Worm (Caenorhabditis elegans) whole organism, L4 larva: ENCODE data around the gene ZK218.3.
A peak's percentile ranks its signal among the peaks of the same experiment; 100 is the strongest.

Experiments used
- D1046.2 ChIP-seq: fragments of 200-800 bp; sonication (Bioruptor generic); IDR thresholded peaks from 2 replicates; pipeline ENCODE4 v1.3.6; 2022; ENCODE audit warnings: missing genetic modification characterization, missing compliant biosample characterization
- F26F4.8 ChIP-seq: fragments of 200-800 bp; sonication (Bioruptor generic); conservative IDR thresholded peaks from 2 replicates; pipeline ENCODE4 v1.3.6; 2022; ENCODE audit warnings: missing genetic modification characterization, missing compliant biosample characterization
- F44E2.7 ChIP-seq: fragments of 200-800 bp; sonication (Bioruptor generic); IDR thresholded peaks from 2 replicates; pipeline ENCODE4 v2.1.2; 2022; ENCODE audit warnings: missing genetic modification characterization, missing compliant biosample characterization
- F49E8.2 ChIP-seq: sonication (generic microtip); optimal IDR thresholded peaks from 2 replicates; lab custom pipeline; 2016; ENCODE audit warnings: missing compliant biosample characterization, mild to moderate bottlenecking, missing genetic modification characterization, borderline replicate concordance
- Y48G9A.11 ChIP-seq: fragments of 200-800 bp; sonication (Bioruptor generic); IDR thresholded peaks from 2 replicates; pipeline ENCODE4 v1.3.6; 2022; ENCODE audit warnings: missing genetic modification reagents, missing genetic modification characterization, missing compliant biosample characterization
- Y5F2A.4 ChIP-seq: fragments of 200-800 bp; sonication (Bioruptor generic); optimal IDR thresholded peaks from 2 replicates; lab custom pipeline; 2018; ENCODE audit warnings: mild to moderate bottlenecking, missing genetic modification characterization, missing compliant biosample characterization
- aha-1 ChIP-seq: fragments of 150-350 bp; peaks from one replicate; lab custom pipeline; 2014; ENCODE audit warnings: missing biosample characterization, missing genetic modification characterization
- aly-2 ChIP-seq: sonication (generic microtip); optimal IDR thresholded peaks from 2 replicates; lab custom pipeline; 2018; ENCODE audit warnings: missing biosample characterization, missing genetic modification characterization
- arid-1 ChIP-seq: fragments of 200-800 bp; sonication (Bioruptor generic); conservative IDR thresholded peaks from 2 replicates; pipeline ENCODE4 v1.3.6; 2022; ENCODE audit warnings: missing genetic modification reagents, missing genetic modification characterization, missing compliant biosample characterization
- attf-4 ChIP-seq: sonication (generic microtip); optimal IDR thresholded peaks from 3 replicates; lab custom pipeline; 2017; ENCODE audit warnings: missing biosample characterization, missing genetic modification characterization
- cey-2 ChIP-seq: sonication (generic microtip); optimal IDR thresholded peaks from 3 replicates; lab custom pipeline; 2017; ENCODE audit warnings: missing genetic modification characterization, mild to moderate bottlenecking, missing compliant biosample characterization, antibody characterized with exemption, borderline replicate concordance; ENCODE audit not compliant: insufficient read depth
- daf-16 ChIP-seq, 3 experiments: sonication (generic microtip); optimal IDR thresholded peaks; 2 replicates each; lab custom pipeline; 2016 to 2017; ENCODE audit warnings: missing genetic modification characterization in 3 of 3, missing genetic modification reagents in 3 of 3, mild to moderate bottlenecking in 2 of 3, missing compliant biosample characterization in 2 of 3, missing biosample characterization in 1 of 3, moderate library complexity in 1 of 3
- daf-8 ChIP-seq: fragments of 200-800 bp; sonication (Bioruptor generic); IDR thresholded peaks from 2 replicates; pipeline ENCODE4 v1.3.6; 2022; ENCODE audit warnings: missing genetic modification characterization, missing compliant biosample characterization
- fos-1 ChIP-seq: fragments of 150-350 bp; optimal IDR thresholded peaks from 2 replicates; lab custom pipeline; 2014; ENCODE audit warnings: missing biosample characterization, missing genetic modification characterization
- hif-1 ChIP-seq, 2 experiments: sonication (generic microtip); optimal IDR thresholded peaks; 2 replicates each; lab custom pipeline; 2016 to 2017; ENCODE audit warnings: missing compliant biosample characterization in 2 of 2, missing genetic modification characterization in 2 of 2, missing genetic modification reagents in 2 of 2, missing genotype in 2 of 2, mild to moderate bottlenecking in 1 of 2
- hlh-30 ChIP-seq: sonication (generic microtip); optimal IDR thresholded peaks from 2 replicates; lab custom pipeline; 2017; ENCODE audit warnings: antibody characterized with exemption, mild to moderate bottlenecking, missing genetic modification characterization, missing compliant biosample characterization; ENCODE audit not compliant: insufficient read depth
- hmg-1.1 ChIP-seq: fragments of 200-800 bp; sonication (Bioruptor generic); IDR thresholded peaks from 2 replicates; pipeline ENCODE4 v1.3.6; 2022; ENCODE audit warnings: missing genetic modification reagents, missing genetic modification characterization, missing compliant biosample characterization
- lim-7 ChIP-seq: fragments of 200-800 bp; sonication (Bioruptor generic); IDR thresholded peaks from 2 replicates; pipeline ENCODE4 v1.3.6; 2022; ENCODE audit warnings: missing genetic modification characterization, missing compliant biosample characterization
- lin-1 ChIP-seq: fragments of 200-800 bp; sonication (Bioruptor generic); IDR thresholded peaks from 2 replicates; pipeline ENCODE4 v1.3.6; 2022; ENCODE audit warnings: missing genetic modification reagents, missing genetic modification characterization, missing compliant biosample characterization
- lin-13 ChIP-seq: fragments of 150-350 bp; optimal IDR thresholded peaks from 2 replicates; lab custom pipeline; 2014; ENCODE audit warnings: missing biosample characterization, missing genetic modification reagents, missing genetic modification characterization
- lin-39 ChIP-seq: fragments of 150-350 bp; optimal IDR thresholded peaks from 2 replicates; lab custom pipeline; 2014; ENCODE audit warnings: missing biosample characterization, missing genetic modification reagents, missing genetic modification characterization
- madf-9 ChIP-seq: fragments of 200-800 bp; sonication (Bioruptor generic); conservative IDR thresholded peaks from 2 replicates; pipeline ENCODE4 v1.3.6; 2022; ENCODE audit warnings: missing genetic modification reagents, missing genetic modification characterization, missing compliant biosample characterization
- mdt-29 ChIP-seq: fragments of 200-800 bp; sonication (Bioruptor generic); IDR thresholded peaks from 2 replicates; pipeline ENCODE4 v1.3.6; 2022; ENCODE audit warnings: missing genetic modification reagents, missing genetic modification characterization, missing compliant biosample characterization
- mxl-3 ChIP-seq: fragments of 200-800 bp; sonication (Bioruptor generic); optimal IDR thresholded peaks from 2 replicates; lab custom pipeline; 2018; ENCODE audit warnings: mild to moderate bottlenecking, missing genetic modification characterization, missing compliant biosample characterization
- nhr-11 ChIP-seq: fragments of 150-350 bp; optimal IDR thresholded peaks from 2 replicates; lab custom pipeline; 2014; ENCODE audit warnings: missing biosample characterization, missing genetic modification characterization
- nhr-111 ChIP-seq: fragments of 200-800 bp; sonication (Bioruptor generic); optimal IDR thresholded peaks from 2 replicates; lab custom pipeline; 2018; ENCODE audit warnings: mild to moderate bottlenecking, missing genetic modification characterization, missing compliant biosample characterization
- nhr-28 ChIP-seq: fragments of 150-350 bp; optimal IDR thresholded peaks from 2 replicates; lab custom pipeline; 2014; ENCODE audit warnings: missing biosample characterization, missing genetic modification characterization
- nhr-41 ChIP-seq: fragments of 200-800 bp; sonication (Bioruptor generic); IDR thresholded peaks from 2 replicates; pipeline ENCODE4 v1.3.6; 2022; ENCODE audit warnings: missing genetic modification reagents, missing genetic modification characterization, missing compliant biosample characterization
- sdz-12 ChIP-seq: fragments of 200-800 bp; sonication (Bioruptor generic); optimal IDR thresholded peaks from 2 replicates; lab custom pipeline; 2018; ENCODE audit warnings: mild to moderate bottlenecking, missing genetic modification characterization, missing compliant biosample characterization
- spr-1 ChIP-seq: sonication (generic microtip); optimal IDR thresholded peaks from 2 replicates; lab custom pipeline; 2016; ENCODE audit warnings: mild to moderate bottlenecking, missing genetic modification characterization, missing compliant biosample characterization
- spr-3 ChIP-seq: fragments of 200-800 bp; sonication (Bioruptor generic); optimal IDR thresholded peaks from 2 replicates; lab custom pipeline; 2018; ENCODE audit warnings: mild to moderate bottlenecking, missing genetic modification characterization, missing compliant biosample characterization
- unc-130 ChIP-seq: sonication (generic microtip); optimal IDR thresholded peaks from 2 replicates; lab custom pipeline; 2016; ENCODE audit warnings: missing genetic modification reagents, missing genetic modification characterization, missing compliant biosample characterization
- unc-62 ChIP-seq, 3 experiments: fragments of 150-350 bp in 1 of 3; sonication (generic microtip); optimal IDR thresholded peaks in 2 of 3; peaks in 1 of 3; 1 replicate in 1 of 3; 2 replicates in 2 of 3; lab custom pipeline; 2014 to 2017; ENCODE audit warnings: missing biosample characterization in 3 of 3, missing genetic modification characterization in 3 of 3, missing genetic modification reagents in 3 of 3, missing genotype in 1 of 3
- zag-1 ChIP-seq: fragments of 150-350 bp; optimal IDR thresholded peaks from 2 replicates; lab custom pipeline; 2014; ENCODE audit warnings: missing biosample characterization, missing genetic modification characterization
- zip-11 ChIP-seq: fragments of 200-800 bp; sonication (Bioruptor generic); IDR thresholded peaks from 2 replicates; pipeline ENCODE4 v1.3.6; 2022; ENCODE audit warnings: missing genetic modification characterization, missing compliant biosample characterization
- ztf-7 ChIP-seq: fragments of 150-350 bp; optimal IDR thresholded peaks from 2 replicates; lab custom pipeline; 2014; ENCODE audit warnings: missing biosample characterization, missing genetic modification characterization

The ZK218.3 gene

DNA sequence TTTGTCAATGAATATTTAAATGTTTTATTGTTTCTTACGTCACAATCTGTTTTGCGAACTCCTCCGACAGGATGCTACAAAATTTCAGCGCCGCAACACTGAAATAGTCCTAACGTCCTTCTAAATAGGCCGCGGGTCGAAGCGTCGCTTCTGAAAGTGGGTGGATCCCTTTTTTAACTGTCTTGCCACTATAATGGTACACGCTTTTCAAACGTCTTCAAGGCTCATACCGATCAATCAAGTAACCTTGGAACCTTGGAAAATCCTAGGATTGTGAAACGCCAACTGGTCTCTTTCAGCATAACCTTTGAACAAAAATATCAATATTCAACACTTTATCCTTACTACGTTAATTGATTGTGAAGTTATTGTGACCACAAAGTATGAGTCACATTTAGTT is 31.9 kb downstream of the ZK218.3 start:
- TF ChIP-seq aha-1 (peak; percentile 94), lim-7 (GFP tag; lab: Robert Waterston, UW) (no peak)

DNA sequence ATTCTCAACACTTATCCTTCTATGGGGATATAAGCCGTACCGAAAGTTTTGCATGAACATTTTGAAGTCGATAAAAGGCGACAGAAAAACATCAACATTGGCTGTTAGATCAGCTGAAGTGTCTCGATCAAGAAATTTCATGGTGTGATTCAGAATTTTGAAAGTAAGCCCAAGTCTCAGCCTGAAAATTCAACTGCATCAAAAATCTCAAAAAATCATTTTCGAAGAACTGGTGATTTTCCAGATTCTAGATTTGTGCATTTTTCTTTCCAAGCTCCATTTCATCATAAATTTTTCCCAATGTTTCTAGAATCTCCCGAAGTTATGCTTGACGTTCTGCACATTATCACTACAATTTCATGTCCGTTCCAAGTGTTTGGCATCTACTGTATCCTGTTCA is 33.9 kb downstream of the ZK218.3 start, which contains the start of gene srh-255:
Gene srh-255, plus strand, starts transcription at position 301 of the 400 bp plus-strand sequence.
- TF ChIP-seq lin-39 (tag; lab: Kevin White, UChicago) (no peak), nhr-111 (no peak), hmg-1.1 (GFP tag; lab: Robert Waterston, UW) (no peak), lin-1 (GFP tag; lab: Robert Waterston, UW) (no peak), aly-2 (tag; lab: Kevin White, UChicago) (no peak), nhr-11 (no peak), F44E2.7 (no peak), daf-16 (GFP tag; optimal IDR thresholded peaks at IDR 0.05; lab: Kevin White, UChicago) (no peak), daf-16 (tag; optimal IDR thresholded peaks at IDR 0.05; lab: Kevin White, UChicago) (no peak), lin-13 (GFP tag; lab: Kevin White, UChicago) (no peak), attf-4 (tag; lab: Kevin White, UChicago) (no peak), hif-1 (tag; optimal IDR thresholded peaks at IDR 0.05; lab: Kevin White, UChicago) (no peak), daf-8 (no peak), unc-130 (GFP tag; lab: Kevin White, UChicago) (no peak), F26F4.8 (no peak), arid-1 (GFP tag; lab: Robert Waterston, UW) (no peak), fos-1 (no peak), Y5F2A.4 (GFP tag; lab: Kevin White, UChicago) (no peak), hlh-30 (tag; lab: Kevin White, UChicago) (no peak), nhr-28 (tag; lab: Kevin White, UChicago) (no peak), madf-9 (GFP tag; lab: Robert Waterston, UW) (no peak)

ce11 chrV:17061585-17061984 is 37.0 kb downstream of the ZK218.3 start, which contains the start of gene F28B1.9:
Gene F28B1.9 (plus strand): TSS chrV:17061885.
- TF ChIP-seq unc-62 (GFP tag; optimal IDR thresholded peaks at IDR 0.05 in 1 of 2; lab: Kevin White, UChicago) (peak in 1 of 2 experiments; percentile 15), unc-62 (tag; optimal IDR thresholded peaks at IDR 0.05; lab: Kevin White, UChicago) (no peak), F49E8.2 (tag; lab: Kevin White, UChicago) (no peak)

- no peak for TF ChIP-seq sdz-12 (GFP tag; lab: Kevin White, UChicago)
- TF ChIP-seq spr-3 (GFP tag; lab: Kevin White, UChicago), result no peak
- TF ChIP-seq zag-1 (tag; lab: Kevin White, UChicago), result no peak
- TF ChIP-seq nhr-41 (GFP tag; lab: Robert Waterston, UW), result no peak
- TF ChIP-seq mdt-29, result no peak
- TF ChIP-seq mxl-3 (GFP tag; lab: Kevin White, UChicago), result no peak
- no peak for TF ChIP-seq ztf-7 (tag; lab: Kevin White, UChicago)
- TF ChIP-seq cey-2, result no peak
- TF ChIP-seq F44E2.7, result no peak
- TF ChIP-seq spr-1 (tag; lab: Kevin White, UChicago), result no peak
- no peak for TF ChIP-seq hif-1 (tag; optimal IDR thresholded peaks at IDR 0.05; lab: Kevin White, UChicago)
- no peak for TF ChIP-seq zip-11 (GFP tag; lab: Robert Waterston, UW)
- TF ChIP-seq D1046.2, result no peak
- no peak for TF ChIP-seq Y48G9A.11 (GFP tag; lab: Robert Waterston, UW)
- no peak for TF ChIP-seq unc-62 (GFP tag; optimal IDR thresholded peaks at IDR 0.05 in 1 of 2; lab: Kevin White, UChicago)
- TF ChIP-seq unc-62 (tag; optimal IDR thresholded peaks at IDR 0.05; lab: Kevin White, UChicago), result no peak
Observed at ce11 chrV:17059987-17060386, 38.6 kb downstream of the ZK218.3 start, which contains the start of gene sri-66. Gene sri-66 (plus strand): TSS chrV:17060287.
